Fruit fly (Drosophila melanogaster) whole organism, embryonic: Measurements from ENCODE around the gene CG7182.

Source experiments
- ATbp ChIP-seq: fragments of 200-800 bp; sonication (Bioruptor generic); optimal IDR thresholded peaks from 2 replicates; lab custom pipeline; 2017; ENCODE audit warnings: missing biosample characterization, mild to moderate bottlenecking, missing genetic modification characterization, missing genetic modification reagents
- B-H1 ChIP-seq: fragments of 200-800 bp; sonication (Bioruptor generic); IDR thresholded peaks from 3 replicates; pipeline ENCODE4 v1.3.6; 2022; ENCODE audit warnings: missing biosample characterization, missing genetic modification characterization
- B-H2 ChIP-seq: fragments of 200-800 bp; sonication (Bioruptor generic); optimal IDR thresholded peaks from 2 replicates; lab custom pipeline; 2018; ENCODE audit warnings: missing biosample characterization, mild to moderate bottlenecking, missing genetic modification characterization
- BEAF-32 ChIP-seq: fragments of 200-800 bp; sonication (Bioruptor generic); optimal IDR thresholded peaks from 3 replicates; lab custom pipeline; 2017; ENCODE audit warnings: missing biosample characterization, missing genetic modification characterization, mild to moderate bottlenecking, moderate library complexity, missing genetic modification reagents
- CG10274 ChIP-seq: fragments of 200-800 bp; sonication (Bioruptor generic); optimal IDR thresholded peaks from 3 replicates; lab custom pipeline; 2017; ENCODE audit warnings: missing biosample characterization, mild to moderate bottlenecking, missing genetic modification characterization
- CG10462 ChIP-seq: fragments of 200-800 bp; sonication (Bioruptor generic); optimal IDR thresholded peaks from 2 replicates; lab custom pipeline; 2016; ENCODE audit warnings: missing biosample characterization, missing genetic modification characterization
- CG11085 ChIP-seq: fragments of 200-800 bp; sonication (Bioruptor generic); IDR thresholded peaks from 2 replicates; pipeline ENCODE4 v1.3.6; 2022; ENCODE audit warnings: missing biosample characterization, missing genetic modification characterization
- CG12155 ChIP-seq: fragments of 200-800 bp; sonication (Bioruptor generic); optimal IDR thresholded peaks from 3 replicates; lab custom pipeline; 2016; ENCODE audit warnings: missing biosample characterization, missing genetic modification characterization
- CG13624 ChIP-seq: fragments of 200-800 bp; sonication (Bioruptor generic); optimal IDR thresholded peaks from 2 replicates; lab custom pipeline; 2016; ENCODE audit warnings: missing biosample characterization, missing genetic modification characterization
- CG15011 ChIP-seq: fragments of 200-800 bp; sonication (Bioruptor generic); optimal IDR thresholded peaks from 3 replicates; lab custom pipeline; 2018; ENCODE audit warnings: missing biosample characterization, mild to moderate bottlenecking, missing genetic modification characterization
- CG15269 ChIP-seq: fragments of 200-800 bp; sonication (Bioruptor generic); optimal IDR thresholded peaks from 2 replicates; lab custom pipeline; 2018; ENCODE audit warnings: missing biosample characterization, mild to moderate bottlenecking, missing genetic modification characterization, moderate library complexity
- CG16815 ChIP-seq: fragments of 200-800 bp; sonication (Bioruptor generic); optimal IDR thresholded peaks from 3 replicates; lab custom pipeline; 2017; ENCODE audit warnings: missing biosample characterization, mild to moderate bottlenecking, missing genetic modification characterization
- CG18262 ChIP-seq: fragments of 200-800 bp; optimal IDR thresholded peaks from 3 replicates; lab custom pipeline; 2019; ENCODE audit warnings: missing biosample characterization, mild to moderate bottlenecking, missing genetic modification characterization, moderate library complexity
- CG18619 ChIP-seq: fragments of 200-800 bp; sonication (Bioruptor generic); optimal IDR thresholded peaks from 3 replicates; lab custom pipeline; 2017; ENCODE audit warnings: missing biosample characterization, mild to moderate bottlenecking, missing genetic modification characterization
- CG2120 ChIP-seq: fragments of 200-800 bp; sonication (Bioruptor generic); optimal IDR thresholded peaks from 3 replicates; lab custom pipeline; 2016; ENCODE audit warnings: missing biosample characterization, missing genetic modification characterization
- CG2712 ChIP-seq: fragments of 200-800 bp; optimal IDR thresholded peaks from 3 replicates; lab custom pipeline; 2019; ENCODE audit warnings: missing biosample characterization, mild to moderate bottlenecking, missing genetic modification characterization, moderate library complexity
- CG3163 ChIP-seq: fragments of 200-800 bp; sonication (Bioruptor generic); optimal IDR thresholded peaks from 3 replicates; lab custom pipeline; 2016; ENCODE audit warnings: missing biosample characterization, missing genetic modification characterization
- CG32532 ChIP-seq: fragments of 200-800 bp; sonication (Bioruptor generic); IDR thresholded peaks from 2 replicates; pipeline ENCODE4 v1.3.6; 2022; ENCODE audit warnings: missing biosample characterization, missing genetic modification characterization
- CG32767 ChIP-seq: fragments of 200-800 bp; sonication (Bioruptor generic); IDR thresholded peaks from 2 replicates; pipeline ENCODE4 v1.3.6; 2022; ENCODE audit warnings: missing biosample characterization, missing genetic modification characterization
- CG32772 ChIP-seq: fragments of 200-800 bp; sonication (Bioruptor generic); IDR thresholded peaks from 2 replicates; pipeline ENCODE4 v1.3.6; 2022; ENCODE audit warnings: missing biosample characterization, missing genetic modification characterization
- CG34224 ChIP-seq: fragments of 200-800 bp; sonication (Bioruptor generic); IDR thresholded peaks from 3 replicates; pipeline ENCODE4 v1.3.6; 2022; ENCODE audit warnings: missing biosample characterization, missing genetic modification characterization; ENCODE audit not compliant: partially characterized antibody
- CG34376 ChIP-seq: fragments of 200-800 bp; sonication (Bioruptor generic); optimal IDR thresholded peaks from 2 replicates; lab custom pipeline; 2018; ENCODE audit warnings: missing biosample characterization, mild to moderate bottlenecking, missing genetic modification characterization
- CG6254 ChIP-seq: fragments of 200-800 bp; sonication (Bioruptor generic); optimal IDR thresholded peaks from 3 replicates; lab custom pipeline; 2017; ENCODE audit warnings: mild to moderate bottlenecking, missing biosample characterization, missing genetic modification reagents, missing genetic modification characterization
- CG7357 ChIP-seq: fragments of 200-800 bp; sonication (Bioruptor generic); IDR thresholded peaks from 3 replicates; pipeline ENCODE4 v1.3.6; 2022; ENCODE audit warnings: missing biosample characterization, missing genetic modification characterization
- CG8765 ChIP-seq: fragments of 200-800 bp; sonication (Bioruptor generic); IDR thresholded peaks from 2 replicates; pipeline ENCODE4 v1.3.6; 2022; ENCODE audit warnings: missing biosample characterization, missing genetic modification characterization
- CG9817 ChIP-seq: fragments of 200-800 bp; sonication (Bioruptor generic); optimal IDR thresholded peaks from 2 replicates; lab custom pipeline; 2018; ENCODE audit warnings: missing biosample characterization, mild to moderate bottlenecking, missing genetic modification characterization, moderate library complexity
- Doc2 ChIP-seq: fragments of 200-800 bp; sonication (Bioruptor generic); IDR thresholded peaks from 2 replicates; pipeline ENCODE4 v1.3.6; 2022; ENCODE audit warnings: missing biosample characterization, missing genetic modification characterization
- Drgx ChIP-seq: fragments of 200-800 bp; sonication (Bioruptor generic); IDR thresholded peaks from 2 replicates; pipeline ENCODE4 v1.3.6; 2022; ENCODE audit warnings: missing biosample characterization, missing genetic modification characterization
- GATAe ChIP-seq: fragments of 200-800 bp; sonication (Bioruptor generic); conservative IDR thresholded peaks from 2 replicates; pipeline ENCODE4 v1.3.6; 2022; ENCODE audit warnings: missing biosample characterization, missing genetic modification characterization
- NfI ChIP-seq: fragments of 200-800 bp; sonication (Bioruptor generic); optimal IDR thresholded peaks from 3 replicates; lab custom pipeline; 2018; ENCODE audit warnings: missing biosample characterization, mild to moderate bottlenecking, missing genetic modification characterization, moderate library complexity
- PHDP ChIP-seq: fragments of 200-800 bp; sonication (Bioruptor generic); optimal IDR thresholded peaks from 3 replicates; lab custom pipeline; 2018; ENCODE audit warnings: missing biosample characterization, mild to moderate bottlenecking, missing genetic modification characterization, moderate library complexity
- Ssrp ChIP-seq: fragments of 200-800 bp; sonication (Bioruptor generic); optimal IDR thresholded peaks from 2 replicates; lab custom pipeline; 2018; ENCODE audit warnings: missing biosample characterization, mild to moderate bottlenecking, missing genetic modification characterization, moderate library complexity
- ab ChIP-seq: fragments of 200-800 bp; sonication (Bioruptor generic); optimal IDR thresholded peaks from 2 replicates; lab custom pipeline; 2016; ENCODE audit warnings: missing biosample characterization, missing genetic modification characterization
- bbx ChIP-seq: fragments of 200-800 bp; sonication (Bioruptor generic); IDR thresholded peaks from 2 replicates; pipeline ENCODE4 v1.3.6; 2022; ENCODE audit warnings: missing biosample characterization, missing genetic modification characterization; ENCODE audit not compliant: partially characterized antibody
- bigmax ChIP-seq: fragments of 200-800 bp; sonication (Bioruptor generic); optimal IDR thresholded peaks from 2 replicates; lab custom pipeline; 2018; ENCODE audit warnings: missing biosample characterization, mild to moderate bottlenecking, missing genetic modification characterization
- caup ChIP-seq: fragments of 200-800 bp; sonication (Bioruptor generic); optimal IDR thresholded peaks from 3 replicates; lab custom pipeline; 2017; ENCODE audit warnings: missing biosample characterization, mild to moderate bottlenecking, missing genetic modification characterization, moderate library complexity; ENCODE audit not compliant: severe bottlenecking
- corto ChIP-seq: fragments of 200-800 bp; sonication (Bioruptor generic); optimal IDR thresholded peaks from 2 replicates; lab custom pipeline; 2016; ENCODE audit warnings: missing biosample characterization, mild to moderate bottlenecking, missing genetic modification characterization, moderate library complexity
- dimm ChIP-seq: fragments of 200-800 bp; sonication (Bioruptor generic); IDR thresholded peaks from 2 replicates; pipeline ENCODE4 v1.3.6; 2022; ENCODE audit warnings: missing biosample characterization, missing genetic modification characterization
- dmrt11E ChIP-seq: fragments of 200-800 bp; sonication (Bioruptor generic); optimal IDR thresholded peaks from 3 replicates; lab custom pipeline; 2018; ENCODE audit warnings: missing biosample characterization, mild to moderate bottlenecking, missing genetic modification characterization, moderate library complexity
- jigr1 ChIP-seq: fragments of 200-800 bp; sonication (Bioruptor generic); IDR thresholded peaks from 3 replicates; pipeline ENCODE4 v1.3.6; 2022; ENCODE audit warnings: missing biosample characterization, missing genetic modification characterization
- ken ChIP-seq: fragments of 200-800 bp; sonication (Bioruptor generic); IDR thresholded peaks from 3 replicates; pipeline ENCODE4 v1.3.6; 2022; ENCODE audit warnings: missing biosample characterization, missing genetic modification characterization
- oc ChIP-seq: fragments of 200-800 bp; sonication (Bioruptor generic); optimal IDR thresholded peaks from 2 replicates; lab custom pipeline; 2018; ENCODE audit warnings: missing biosample characterization, mild to moderate bottlenecking, missing genetic modification characterization, moderate library complexity
- pb ChIP-seq: fragments of 200-800 bp; sonication (Bioruptor generic); optimal IDR thresholded peaks from 3 replicates; lab custom pipeline; 2016; ENCODE audit warnings: missing biosample characterization, missing genetic modification characterization
- pita ChIP-seq: fragments of 200-800 bp; sonication (Bioruptor generic); optimal IDR thresholded peaks from 2 replicates; lab custom pipeline; 2017; ENCODE audit warnings: missing biosample characterization, mild to moderate bottlenecking, missing genetic modification characterization
- prd ChIP-seq, 3 experiments: fragments of >200 bp in 2 of 3; fragments of 200-800 bp in 1 of 3; sonication (Bioruptor generic) in 1 of 3; optimal IDR thresholded peaks in 2 of 3; IDR thresholded peaks in 1 of 3; 2 replicates in 2 of 3; 3 replicates in 1 of 3; pipeline versions ENCODE4 v1.3.6 to Lab custom; 2017 to 2022; ENCODE audit warnings: missing biosample characterization in 1 of 3, missing genetic modification characterization in 1 of 3
- run ChIP-seq: fragments of 200-800 bp; sonication (Bioruptor generic); optimal IDR thresholded peaks from 3 replicates; lab custom pipeline; 2018; ENCODE audit warnings: missing biosample characterization, mild to moderate bottlenecking, missing genetic modification characterization
- sd ChIP-seq: fragments of 200-800 bp; sonication (Bioruptor generic); optimal IDR thresholded peaks from 3 replicates; lab custom pipeline; 2018; ENCODE audit warnings: missing biosample characterization, mild to moderate bottlenecking, missing genetic modification characterization, moderate library complexity
- seq ChIP-seq: fragments of 200-800 bp; sonication (Bioruptor generic); IDR thresholded peaks from 2 replicates; pipeline ENCODE4 v1.3.6; 2022; ENCODE audit warnings: missing biosample characterization, missing genetic modification characterization
- stwl ChIP-seq: fragments of 200-800 bp; sonication (Bioruptor generic); optimal IDR thresholded peaks from 3 replicates; lab custom pipeline; 2018; ENCODE audit warnings: missing biosample characterization, mild to moderate bottlenecking, missing genetic modification characterization, moderate library complexity
- yki ChIP-seq: fragments of >200 bp; optimal IDR thresholded peaks from 3 replicates; lab custom pipeline; 2018
- zfh2 ChIP-seq: fragments of 200-800 bp; sonication (Bioruptor generic); optimal IDR thresholded peaks from 2 replicates; lab custom pipeline; 2016; ENCODE audit warnings: missing biosample characterization, missing genetic modification characterization

CG7182 gene

DNA sequence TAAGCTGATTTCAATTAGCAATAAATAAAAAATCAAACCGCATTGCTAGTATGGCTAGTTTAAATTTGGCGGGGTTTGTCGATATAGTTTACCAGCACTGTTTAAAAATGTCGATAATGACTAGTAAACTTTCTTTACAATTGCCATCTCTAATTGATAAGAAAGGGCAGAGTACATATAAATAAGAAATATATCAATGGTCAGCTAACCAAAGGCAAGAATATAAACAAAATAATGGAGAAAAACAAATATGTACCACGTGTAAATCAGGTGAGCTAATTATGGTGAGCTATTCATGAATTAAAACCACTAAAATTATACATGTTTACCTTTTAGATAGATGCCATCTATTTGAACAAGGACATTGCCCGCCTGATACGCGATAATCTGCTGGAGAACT is 7.3 kb downstream of the CG7182 start, which contains the start of gene Pex2 (continued):
- TF ChIP-seq CG6254 (GFP tag; lab: Kevin White, UChicago) = no peak
- peak; percentile 16 for TF ChIP-seq sd (tag; lab: Kevin White, UChicago)
- TF ChIP-seq stwl (tag; lab: Kevin White, UChicago) = peak; percentile 95
- TF ChIP-seq Drgx (GFP tag; lab: Robert Waterston, UW) = 0 out of 2 replicates have a peak, but pooled peaks have one; percentile 23
- no peak for TF ChIP-seq pita
- 0 out of 2 replicates have a peak, but pooled peaks have one; percentile 14 for TF ChIP-seq CG32767 (GFP tag; lab: Robert Waterston, UW)
- peak; percentile 4 for TF ChIP-seq CG13624
- no peak for TF ChIP-seq CG9817 (tag; lab: Kevin White, UChicago)
- TF ChIP-seq CG16815 (GFP tag; lab: Kevin White, UChicago) = no peak
- TF ChIP-seq PHDP (tag; lab: Kevin White, UChicago) = peak; percentile 24
- TF ChIP-seq CG18262 (tag; lab: Kevin White, UChicago) = no peak
- no peak for TF ChIP-seq CG10274 (GFP tag; lab: Kevin White, UChicago)
- TF ChIP-seq CG34376 = peak; percentile 58
- no peak for TF ChIP-seq pb (GFP tag; lab: Kevin White, UChicago)
- no peak for TF ChIP-seq NfI (GFP tag; lab: Kevin White, UChicago)
- TF ChIP-seq CG32772 (GFP tag; lab: Robert Waterston, UW) = no peak
- peak; percentile 32 for TF ChIP-seq CG2120 (GFP tag; lab: Kevin White, UChicago)
- no peak for TF ChIP-seq dimm (GFP tag; lab: Robert Waterston, UW)
- no peak for TF ChIP-seq CG15269
- TF ChIP-seq prd (optimal IDR thresholded peaks at IDR 0.05; lab: Kevin White, UChicago) = no peak
- TF ChIP-seq prd (GFP tag; IDR thresholded peaks at IDR 0.05; lab: Robert Waterston, UW) = no peak
- no peak for TF ChIP-seq run (tag; lab: Kevin White, UChicago)
- TF ChIP-seq CG8765 (GFP tag; lab: Robert Waterston, UW) = no peak
- no peak for TF ChIP-seq zfh2
- TF ChIP-seq seq = no peak
- TF ChIP-seq ab (GFP tag; lab: Kevin White, UChicago) = no peak
- peak; percentile 48 for TF ChIP-seq CG12155 (GFP tag; lab: Kevin White, UChicago)
- peak; percentile 63 for TF ChIP-seq GATAe (GFP tag; lab: Robert Waterston, UW)
- TF ChIP-seq oc (tag; lab: Kevin White, UChicago) = no peak
- TF ChIP-seq caup (GFP tag; lab: Kevin White, UChicago) = peak; percentile 9
- no peak for TF ChIP-seq CG15011 (GFP tag; lab: Kevin White, UChicago)
- no peak for TF ChIP-seq ken (GFP tag; lab: Robert Waterston, UW)
- no peak for TF ChIP-seq CG32532 (GFP tag; lab: Robert Waterston, UW)
- no peak for TF ChIP-seq CG3163 (GFP tag; lab: Kevin White, UChicago)
- no peak for TF ChIP-seq bigmax (GFP tag; lab: Kevin White, UChicago)
- peak; percentile 34; the same call in 1 of the 3 replicates for TF ChIP-seq CG34224 (GFP tag; lab: Robert Waterston, UW)
- TF ChIP-seq BEAF-32 (GFP tag; lab: Kevin White, UChicago) = peak; percentile 50
- no peak for TF ChIP-seq yki
- TF ChIP-seq ATbp = no peak
- no peak for TF ChIP-seq CG18619 (GFP tag; lab: Kevin White, UChicago)
- peak; percentile 5 for TF ChIP-seq CG2712
- TF ChIP-seq bbx = peak; percentile 48; the same call in 1 of the 2 replicates
- TF ChIP-seq Doc2 (GFP tag; lab: Robert Waterston, UW) = no peak
- no peak for TF ChIP-seq corto (GFP tag; lab: Kevin White, UChicago)
- TF ChIP-seq B-H1 (GFP tag; lab: Robert Waterston, UW) = no peak
- no peak for TF ChIP-seq jigr1
- no peak for TF ChIP-seq CG7357 (GFP tag; lab: Robert Waterston, UW)
- TF ChIP-seq dmrt11E (tag; lab: Kevin White, UChicago) = no peak
- TF ChIP-seq CG10462 = no peak
- TF ChIP-seq CG11085 (GFP tag; lab: Robert Waterston, UW) = no peak
- TF ChIP-seq B-H2 (GFP tag; lab: Kevin White, UChicago) = peak; percentile 71
- no peak for TF ChIP-seq Ssrp (tag; lab: Kevin White, UChicago)
